Worm (Caenorhabditis elegans): Measurements from ENCODE around the gene ten-1.

- TF ChIP-seq ceh-2 (tag; optimal IDR thresholded peaks at IDR 0.05), result no peak
- TF ChIP-seq nhr-11 (tag; optimal IDR thresholded peaks at IDR 0.05), result no peak
Observed at ce11 chrIII:6826137-6826536, 5.4 kb downstream of the ten-1 start.

Measured in whole organism, late embryonic.